Worm (Caenorhabditis elegans) whole organism, young adult: Measurements from ENCODE around the gene C47A4.1.

Experiments used
- C06A6.2 ChIP-seq: fragments of 200-800 bp; sonication (Bioruptor generic); conservative IDR thresholded peaks from 2 replicates; pipeline ENCODE4 v1.3.6; 2022; ENCODE audit warnings: missing genetic modification characterization, missing compliant biosample characterization
- C17E4.6 ChIP-seq: fragments of 200-800 bp; sonication (Bioruptor generic); IDR thresholded peaks from 2 replicates; pipeline ENCODE4 v1.3.6; 2022; ENCODE audit warnings: missing genetic modification reagents, missing genetic modification characterization, missing compliant biosample characterization
- F22D6.2 ChIP-seq: sonication (generic microtip); optimal IDR thresholded peaks from 2 replicates; lab custom pipeline; 2016; ENCODE audit warnings: mild to moderate bottlenecking, missing genetic modification characterization, missing compliant biosample characterization
- F37B4.10 ChIP-seq: fragments of 200-800 bp; sonication (Bioruptor generic); IDR thresholded peaks from 2 replicates; pipeline ENCODE4 v1.3.6; 2022; ENCODE audit warnings: missing genetic modification characterization, missing compliant biosample characterization
- F49E8.2 ChIP-seq: sonication (generic microtip); optimal IDR thresholded peaks from 3 replicates; lab custom pipeline; 2017; ENCODE audit warnings: missing genetic modification characterization, mild to moderate bottlenecking, missing compliant biosample characterization, antibody characterized with exemption, moderate library complexity; ENCODE audit not compliant: insufficient read depth
- F52B5.7 ChIP-seq: sonication (generic microtip); optimal IDR thresholded peaks from 2 replicates; lab custom pipeline; 2016; ENCODE audit warnings: mild to moderate bottlenecking, missing genetic modification characterization, missing compliant biosample characterization
- F57A8.1 ChIP-seq: fragments of 200-800 bp; sonication (Bioruptor generic); optimal IDR thresholded peaks from 2 replicates; lab custom pipeline; 2018; ENCODE audit warnings: mild to moderate bottlenecking, missing genetic modification characterization, moderate library complexity, missing compliant biosample characterization
- F57C9.4 ChIP-seq: sonication (generic microtip); optimal IDR thresholded peaks from 2 replicates; lab custom pipeline; 2017; ENCODE audit warnings: mild to moderate bottlenecking, missing genetic modification characterization, missing compliant biosample characterization
- K11D2.4 ChIP-seq: fragments of 200-800 bp; sonication (Bioruptor generic); IDR thresholded peaks from 2 replicates; pipeline ENCODE4 v1.3.6; 2022; ENCODE audit warnings: missing genetic modification reagents, missing genetic modification characterization, missing compliant biosample characterization
- T26A5.8 ChIP-seq: sonication (generic microtip); optimal IDR thresholded peaks from 2 replicates; lab custom pipeline; 2016; ENCODE audit warnings: missing genetic modification characterization, missing compliant biosample characterization
- Y56A3A.18 ChIP-seq: fragments of 200-800 bp; sonication (Bioruptor generic); IDR thresholded peaks from 2 replicates; pipeline ENCODE4 v1.3.6; 2022; ENCODE audit warnings: missing genetic modification reagents, missing genetic modification characterization, missing compliant biosample characterization
- Y67H2A.10 ChIP-seq: fragments of 200-800 bp; sonication (Bioruptor generic); conservative IDR thresholded peaks from 2 replicates; pipeline ENCODE4 v1.3.6; 2022; ENCODE audit warnings: missing genetic modification reagents, missing genetic modification characterization, missing compliant biosample characterization
- ama-1 ChIP-seq, 3 experiments: fragments of 150-350 bp in 1 of 3; sonication (generic microtip) in 2 of 3; optimal IDR thresholded peaks; 2 replicates each; lab custom pipeline; 2014 to 2018; ENCODE audit warnings: missing biosample characterization in 2 of 3, missing genetic modification characterization in 2 of 3, missing genetic modification reagents in 2 of 3
- athp-1 ChIP-seq: sonication (generic microtip); optimal IDR thresholded peaks from 2 replicates; lab custom pipeline; 2017; ENCODE audit warnings: mild to moderate bottlenecking, missing genetic modification characterization, missing compliant biosample characterization
- attf-3 ChIP-seq: fragments of 200-800 bp; sonication (Bioruptor generic); conservative IDR thresholded peaks from 2 replicates; pipeline ENCODE4 v1.3.6; 2022; ENCODE audit warnings: missing genetic modification reagents, missing genetic modification characterization, missing compliant biosample characterization
- ceh-40 ChIP-seq: fragments of 200-800 bp; sonication (Bioruptor generic); IDR thresholded peaks from 2 replicates; pipeline ENCODE4 v1.3.6; 2022; ENCODE audit warnings: missing genetic modification characterization, missing compliant biosample characterization
- ceh-58 ChIP-seq: fragments of 200-800 bp; sonication (Bioruptor generic); IDR thresholded peaks from 2 replicates; pipeline ENCODE4 v1.3.6; 2022; ENCODE audit warnings: missing genetic modification characterization, missing compliant biosample characterization
- die-1 ChIP-seq: sonication (generic microtip); optimal IDR thresholded peaks from 2 replicates; lab custom pipeline; 2016; ENCODE audit warnings: missing genotype, mild to moderate bottlenecking, missing genetic modification characterization, missing compliant biosample characterization
- dox-1 ChIP-seq: fragments of 200-800 bp; sonication (Bioruptor generic); IDR thresholded peaks from 2 replicates; pipeline ENCODE4 v1.3.6; 2022; ENCODE audit warnings: missing genetic modification reagents, missing genetic modification characterization, missing compliant biosample characterization
- dpl-1 ChIP-seq: fragments of 150-350 bp; optimal IDR thresholded peaks from 2 replicates; lab custom pipeline; 2014; ENCODE audit warnings: missing biosample characterization, missing genetic modification reagents, missing genetic modification characterization
- efl-1 ChIP-seq: fragments of 150-350 bp; optimal IDR thresholded peaks from 2 replicates; lab custom pipeline; 2014; ENCODE audit warnings: missing biosample characterization, missing genetic modification reagents, missing genetic modification characterization
- egl-44 ChIP-seq: fragments of 200-800 bp; sonication (Bioruptor generic); IDR thresholded peaks from 2 replicates; pipeline ENCODE4 v1.3.6; 2022; ENCODE audit warnings: missing genetic modification reagents, missing genetic modification characterization, missing compliant biosample characterization
- egrh-3 ChIP-seq: fragments of 200-800 bp; sonication (Bioruptor generic); IDR thresholded peaks from 2 replicates; pipeline ENCODE4 v1.3.6; 2022; ENCODE audit warnings: missing genetic modification reagents, missing genetic modification characterization, missing compliant biosample characterization
- fkh-3 ChIP-seq: sonication (generic microtip); optimal IDR thresholded peaks from 2 replicates; lab custom pipeline; 2016; ENCODE audit warnings: mild to moderate bottlenecking, missing genetic modification characterization, missing compliant biosample characterization
- gei-17 ChIP-seq: fragments of 200-800 bp; sonication (Bioruptor generic); optimal IDR thresholded peaks from 2 replicates; lab custom pipeline; 2018; ENCODE audit warnings: mild to moderate bottlenecking, missing genetic modification characterization, missing compliant biosample characterization
- hlh-26 ChIP-seq: fragments of 200-800 bp; sonication (Bioruptor generic); conservative IDR thresholded peaks from 2 replicates; pipeline ENCODE4 v1.3.6; 2022; ENCODE audit warnings: missing genetic modification reagents, missing genetic modification characterization, missing compliant biosample characterization
- lag-1 ChIP-seq: fragments of 200-800 bp; sonication (Bioruptor generic); IDR thresholded peaks from 2 replicates; pipeline ENCODE4 v1.3.6; 2022; ENCODE audit warnings: missing genetic modification reagents, missing genetic modification characterization, missing compliant biosample characterization
- let-526 ChIP-seq: fragments of 200-800 bp; sonication (Bioruptor generic); IDR thresholded peaks from 2 replicates; pipeline ENCODE4 v1.3.6; 2022; ENCODE audit warnings: missing genetic modification reagents, missing genetic modification characterization, missing compliant biosample characterization
- lin-26 ChIP-seq: fragments of 200-800 bp; sonication (Bioruptor generic); IDR thresholded peaks from 2 replicates; pipeline ENCODE4 v1.3.6; 2022; ENCODE audit warnings: missing genetic modification reagents, missing genetic modification characterization, missing compliant biosample characterization
- lsl-1 ChIP-seq: fragments of 200-800 bp; sonication (Bioruptor generic); optimal IDR thresholded peaks from 2 replicates; lab custom pipeline; 2018; ENCODE audit warnings: mild to moderate bottlenecking, missing genetic modification characterization, moderate library complexity, missing compliant biosample characterization
- lsy-27 ChIP-seq: sonication (generic microtip); optimal IDR thresholded peaks from 2 replicates; lab custom pipeline; 2017; ENCODE audit warnings: missing genetic modification characterization, mild to moderate bottlenecking, missing compliant biosample characterization, antibody characterized with exemption, missing genotype, borderline replicate concordance; ENCODE audit not compliant: insufficient read depth
- mel-28 ChIP-seq: sonication (generic microtip); optimal IDR thresholded peaks from 2 replicates; lab custom pipeline; 2016; ENCODE audit warnings: borderline replicate concordance, mild to moderate bottlenecking, missing genetic modification characterization, missing compliant biosample characterization
- mes-4 ChIP-seq: sonication (generic microtip); optimal IDR thresholded peaks from 2 replicates; lab custom pipeline; 2016; ENCODE audit warnings: missing genotype, missing genetic modification characterization, missing compliant biosample characterization
- mxl-1 ChIP-seq: sonication (generic microtip); optimal IDR thresholded peaks from 2 replicates; lab custom pipeline; 2016; ENCODE audit warnings: missing genetic modification characterization, missing compliant biosample characterization
- nhr-27 ChIP-seq: fragments of 200-800 bp; sonication (Bioruptor generic); optimal IDR thresholded peaks from 2 replicates; lab custom pipeline; 2018; ENCODE audit warnings: mild to moderate bottlenecking, missing genetic modification characterization, moderate library complexity, missing compliant biosample characterization
- rpc-1 ChIP-seq, 2 experiments: fragments of 150-350 bp in 1 of 2; sonication (generic microtip) in 1 of 2; optimal IDR thresholded peaks; 2 replicates each; lab custom pipeline; 2014 to 2018; ENCODE audit warnings: missing biosample characterization in 1 of 2, missing genetic modification characterization in 1 of 2, missing genetic modification reagents in 1 of 2, missing genotype in 1 of 2
- sea-2 ChIP-seq: fragments of 200-800 bp; sonication (Bioruptor generic); IDR thresholded peaks from 2 replicates; pipeline ENCODE4 v1.3.6; 2022; ENCODE audit warnings: missing genetic modification characterization, missing compliant biosample characterization
- snpc-1.1 ChIP-seq: sonication (generic microtip); optimal IDR thresholded peaks from 2 replicates; lab custom pipeline; 2017; ENCODE audit warnings: missing genetic modification characterization, mild to moderate bottlenecking, missing compliant biosample characterization, antibody characterized with exemption, moderate library complexity, missing genotype, missing genetic modification reagents; ENCODE audit not compliant: insufficient read depth
- snpc-1.3 ChIP-seq: sonication (generic microtip); optimal IDR thresholded peaks from 2 replicates; lab custom pipeline; 2017; ENCODE audit warnings: missing genetic modification characterization, mild to moderate bottlenecking, missing compliant biosample characterization, antibody characterized with exemption, moderate library complexity, missing genotype, missing genetic modification reagents; ENCODE audit not compliant: insufficient read depth
- snpc-4 ChIP-seq, 5 experiments: fragments of 150-350 bp in 1 of 5; sonication (generic microtip) in 4 of 5; optimal IDR thresholded peaks; 2 replicates each; lab custom pipeline; 2014 to 2018; ENCODE audit warnings: missing genetic modification characterization in 5 of 5, missing biosample characterization in 3 of 5, antibody characterized with exemption in 2 of 5, mild to moderate bottlenecking in 2 of 5, missing compliant biosample characterization in 2 of 5, missing genotype in 2 of 5, moderate library complexity in 2 of 5, missing genetic modification reagents in 1 of 5
- sptf-2 ChIP-seq: fragments of 200-800 bp; sonication (Bioruptor generic); optimal IDR thresholded peaks from 2 replicates; lab custom pipeline; 2018; ENCODE audit warnings: mild to moderate bottlenecking, missing genetic modification characterization, missing compliant biosample characterization
- tbx-9 ChIP-seq: sonication (generic microtip); optimal IDR thresholded peaks from 2 replicates; lab custom pipeline; 2016; ENCODE audit warnings: borderline replicate concordance, missing genetic modification characterization, inconsistent platforms, missing compliant biosample characterization
- unc-130 ChIP-seq: sonication (generic microtip); optimal IDR thresholded peaks from 2 replicates; lab custom pipeline; 2016; ENCODE audit warnings: missing genetic modification reagents, missing genetic modification characterization, missing compliant biosample characterization
- zfh-2 ChIP-seq: fragments of 200-800 bp; sonication (Bioruptor generic); conservative IDR thresholded peaks from 2 replicates; pipeline ENCODE4 v1.3.6; 2022; ENCODE audit warnings: missing genetic modification reagents, missing genetic modification characterization, missing compliant biosample characterization
- ztf-22 ChIP-seq: fragments of 200-800 bp; sonication (Bioruptor generic); optimal IDR thresholded peaks from 2 replicates; lab custom pipeline; 2018; ENCODE audit warnings: mild to moderate bottlenecking, missing genetic modification characterization, moderate library complexity, missing compliant biosample characterization
- ztf-28 ChIP-seq: fragments of 200-800 bp; sonication (Bioruptor generic); IDR thresholded peaks from 2 replicates; pipeline ENCODE4 v1.3.6; 2022; ENCODE audit warnings: missing genetic modification reagents, missing genetic modification characterization, missing compliant biosample characterization
- ztf-6 ChIP-seq: fragments of 200-800 bp; sonication (Bioruptor generic); IDR thresholded peaks from 2 replicates; pipeline ENCODE4 v1.3.6; 2022; ENCODE audit warnings: missing genetic modification reagents, missing genetic modification characterization, missing compliant biosample characterization

C47A4.1 gene

DNA sequence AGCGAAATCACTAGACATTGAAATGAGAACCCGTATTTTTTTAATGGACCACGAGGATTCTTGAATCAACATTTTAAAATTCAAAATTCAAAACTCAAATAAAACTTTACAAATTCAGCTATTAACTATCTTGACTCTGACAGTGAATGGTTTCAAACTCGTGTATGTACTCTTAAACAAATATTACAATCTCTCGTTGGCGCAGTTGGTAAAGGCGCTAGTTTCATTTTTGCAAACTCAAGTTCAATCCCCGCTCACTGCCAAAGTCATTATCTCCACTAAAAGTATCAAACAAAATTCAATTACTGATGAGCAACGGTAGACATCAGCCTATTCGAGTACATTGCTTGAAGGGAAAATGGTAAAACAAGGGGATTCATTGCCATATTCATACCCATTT is 14.7 kb downstream of the C47A4.1 start (continued):
- TF ChIP-seq K11D2.4 (GFP tag; lab: Robert Waterston, UW) (no peak), snpc-1.3 (tag; lab: Kevin White, UChicago) (peak; percentile 86), T26A5.8 (tag; lab: Kevin White, UChicago) (no peak), ztf-6 (GFP tag; lab: Robert Waterston, UW) (0 out of 2 replicates have a peak, but pooled peaks have one; percentile 17), ceh-58 (no peak), attf-3 (no peak), zfh-2 (GFP tag; lab: Robert Waterston, UW) (no peak), mel-28 (tag; lab: Kevin White, UChicago) (no peak), egrh-3 (GFP tag; lab: Robert Waterston, UW) (no peak), lag-1 (no peak), mes-4 (peak; percentile 7), F57A8.1 (GFP tag; lab: Kevin White, UChicago) (no peak), efl-1 (GFP tag; lab: Kevin White, UChicago) (peak; percentile 2), lsy-27 (tag; lab: Kevin White, UChicago) (no peak), sptf-2 (GFP tag; lab: Kevin White, UChicago) (no peak), snpc-1.1 (tag; lab: Kevin White, UChicago) (no peak), F37B4.10 (GFP tag; lab: Robert Waterston, UW) (no peak), F57C9.4 (tag; lab: Kevin White, UChicago) (no peak), lin-26 (peak; percentile 82), lsl-1 (peak; percentile 30), mxl-1 (peak; percentile 9), egl-44 (GFP tag; lab: Robert Waterston, UW) (no peak), gei-17 (no peak), F49E8.2 (tag; lab: Kevin White, UChicago) (peak; percentile 60), Y67H2A.10 (no peak), Y56A3A.18 (0 out of 2 replicates have a peak, but pooled peaks have one; percentile 14), C06A6.2 (GFP tag; lab: Robert Waterston, UW) (no peak), ceh-40 (GFP tag; lab: Robert Waterston, UW) (0 out of 2 replicates have a peak, but pooled peaks have one; percentile 21), C17E4.6 (GFP tag; lab: Robert Waterston, UW) (no peak), fkh-3 (tag; lab: Kevin White, UChicago) (no peak), hlh-26 (GFP tag; lab: Robert Waterston, UW) (no peak), dpl-1 (GFP tag; lab: Kevin White, UChicago) (no peak), ztf-22 (GFP tag; lab: Kevin White, UChicago) (peak; percentile 31), athp-1 (peak; percentile 80), let-526 (GFP tag; lab: Robert Waterston, UW) (no peak), F52B5.7 (tag; lab: Kevin White, UChicago) (peak; percentile 47), die-1 (tag; lab: Kevin White, UChicago) (peak; percentile 76), ama-1 (optimal IDR thresholded peaks at IDR 0.05; lab: Kevin White, UChicago) (no peak), ama-1 (GFP tag; optimal IDR thresholded peaks at IDR 0.05; lab: Kevin White, UChicago) (peak; percentile 57 to 92), snpc-4 (GFP tag; optimal IDR thresholded peaks at IDR 0.05; lab: Kevin White, UChicago) (peak; percentile 86), snpc-4 (tag; optimal IDR thresholded peaks at IDR 0.05; lab: Kevin White, UChicago) (peak; percentile 4 to 96 (median 92)), nhr-27 (tag; lab: Kevin White, UChicago) (no peak), rpc-1 (optimal IDR thresholded peaks at IDR 0.05; lab: Kevin White, UChicago) (peak; percentile 79), rpc-1 (tag; optimal IDR thresholded peaks at IDR 0.05; lab: Kevin White, UChicago) (peak; percentile 96), ztf-28 (GFP tag; lab: Robert Waterston, UW) (no peak), unc-130 (GFP tag; lab: Kevin White, UChicago) (no peak), F22D6.2 (tag; lab: Kevin White, UChicago) (no peak), sea-2 (GFP tag; lab: Robert Waterston, UW) (no peak), dox-1 (GFP tag; lab: Robert Waterston, UW) (0 out of 2 replicates have a peak, but pooled peaks have one; percentile 16), tbx-9 (tag; lab: Kevin White, UChicago) (no peak)
